Worm (Caenorhabditis elegans) whole organism, young adult: ENCODE measurements around the gene Y53G8AL.1.

Experiments used
- akir-1 ChIP-seq: fragments of 200-800 bp; sonication (Bioruptor generic); optimal IDR thresholded peaks from 2 replicates; lab custom pipeline; 2018; ENCODE audit warnings: mild to moderate bottlenecking, missing genetic modification characterization, moderate library complexity, missing compliant biosample characterization
- attf-3 ChIP-seq: fragments of 200-800 bp; sonication (Bioruptor generic); conservative IDR thresholded peaks from 2 replicates; pipeline ENCODE4 v1.3.6; 2022; ENCODE audit warnings: missing genetic modification reagents, missing genetic modification characterization, missing compliant biosample characterization
- bed-1 ChIP-seq: fragments of 200-800 bp; sonication (Bioruptor generic); IDR thresholded peaks from 2 replicates; pipeline ENCODE4 v1.3.6; 2022; ENCODE audit warnings: missing genetic modification reagents, missing genetic modification characterization, missing compliant biosample characterization
- ceh-58 ChIP-seq: fragments of 200-800 bp; sonication (Bioruptor generic); IDR thresholded peaks from 2 replicates; pipeline ENCODE4 v1.3.6; 2022; ENCODE audit warnings: missing genetic modification characterization, missing compliant biosample characterization
- lin-26 ChIP-seq: fragments of 200-800 bp; sonication (Bioruptor generic); IDR thresholded peaks from 2 replicates; pipeline ENCODE4 v1.3.6; 2022; ENCODE audit warnings: missing genetic modification reagents, missing genetic modification characterization, missing compliant biosample characterization
- madf-6 ChIP-seq: fragments of 200-800 bp; sonication (Bioruptor generic); IDR thresholded peaks from 2 replicates; pipeline ENCODE4 v1.3.6; 2022; ENCODE audit warnings: missing genetic modification reagents, missing genetic modification characterization, missing compliant biosample characterization
- mes-4 ChIP-seq: sonication (generic microtip); optimal IDR thresholded peaks from 2 replicates; lab custom pipeline; 2016; ENCODE audit warnings: missing genotype, missing genetic modification characterization, missing compliant biosample characterization
- nfya-1 ChIP-seq: sonication (generic microtip); optimal IDR thresholded peaks from 2 replicates; lab custom pipeline; 2017; ENCODE audit warnings: antibody characterized with exemption, missing compliant biosample characterization, missing genetic modification characterization, borderline replicate concordance; ENCODE audit not compliant: insufficient read depth
- snpc-1.1 ChIP-seq: sonication (generic microtip); optimal IDR thresholded peaks from 2 replicates; lab custom pipeline; 2017; ENCODE audit warnings: missing genetic modification characterization, mild to moderate bottlenecking, missing compliant biosample characterization, antibody characterized with exemption, moderate library complexity, missing genotype, missing genetic modification reagents; ENCODE audit not compliant: insufficient read depth

- no peak for TF ChIP-seq mes-4 (tag; lab: Kevin White, UChicago)
- TF ChIP-seq nfya-1 (tag; lab: Kevin White, UChicago) = no peak
- TF ChIP-seq snpc-1.1 (tag; lab: Kevin White, UChicago) = no peak
- TF ChIP-seq bed-1 = no peak
- TF ChIP-seq attf-3 (GFP tag; lab: Robert Waterston, UW) = no peak
- TF ChIP-seq madf-6 (GFP tag; lab: Robert Waterston, UW) = no peak
- no peak for TF ChIP-seq lin-26 (GFP tag; lab: Robert Waterston, UW)
- no peak for TF ChIP-seq ceh-58 (GFP tag; lab: Robert Waterston, UW)
- no peak for TF ChIP-seq akir-1 (GFP tag; lab: Kevin White, UChicago)
Measured at ce11 chrIII:3191195-3191594, 41.7 kb upstream of the Y53G8AL.1 start, which contains the start of gene R148.8.
